Worm (Caenorhabditis elegans): Measurements from ENCODE around the gene gad-2.

DNA sequence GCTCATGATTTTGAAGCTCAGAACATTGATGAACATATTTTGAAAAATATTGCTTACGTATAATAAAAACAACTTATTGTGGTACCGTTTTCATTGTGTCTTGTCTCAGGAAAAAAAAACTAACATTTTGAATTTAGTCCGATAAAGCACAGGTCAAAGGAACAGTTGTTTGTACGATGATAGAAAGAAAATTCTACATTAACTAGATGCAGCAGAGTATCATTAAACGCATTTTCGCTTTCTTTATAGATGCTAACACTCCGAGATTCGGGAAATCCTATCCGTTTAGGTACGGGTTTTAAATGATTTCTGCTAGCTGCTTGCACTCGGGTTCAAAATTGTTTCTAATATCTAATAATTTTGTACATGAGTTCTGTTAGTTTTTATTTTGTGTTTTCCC is 15.8 kb downstream of the gad-2 start:
- TF ChIP-seq ceh-82 (tag; optimal IDR thresholded peaks at IDR 0.05) (no peak), jun-1 (tag; optimal IDR thresholded peaks at IDR 0.05) (no peak), lin-39 (tag; optimal IDR thresholded peaks at IDR 0.05) (no peak), pqm-1 (tag; optimal IDR thresholded peaks at IDR 0.05) (no peak), unc-62 (GFP tag; optimal IDR thresholded peaks at IDR 0.05) (no peak)

All from whole organism, L3 larva.